Worm (Caenorhabditis elegans): ENCODE data around the gene F55B11.4.

DNA sequence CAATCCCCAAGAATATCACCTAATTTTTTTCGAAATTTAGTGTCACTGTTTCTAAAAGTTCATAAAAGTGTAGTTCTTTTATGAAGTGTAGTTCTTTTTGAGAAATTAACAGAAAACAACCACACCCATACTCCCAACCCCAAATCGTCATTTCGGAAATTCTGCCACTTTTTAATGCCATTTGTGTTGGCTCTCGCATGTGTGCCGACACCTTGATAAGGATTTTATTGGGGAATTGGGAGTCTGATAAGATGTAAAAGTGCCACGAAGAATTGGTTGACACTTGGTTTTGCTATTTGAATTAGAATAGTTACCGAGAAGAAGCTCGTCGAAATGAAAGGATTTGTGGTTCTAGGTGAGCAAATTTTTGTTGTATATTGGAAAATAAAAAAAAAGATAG, 25.9 kb upstream of the F55B11.4 start, which contains the start of gene nspg-9:
- TF ChIP-seq ttx-3 (tag; optimal IDR thresholded peaks at IDR 0.05) (no peak), tbx-2 (tag; optimal IDR thresholded peaks at IDR 0.05) (no peak), odd-2 (tag; optimal IDR thresholded peaks at IDR 0.05) (no peak), ceh-14 (tag; optimal IDR thresholded peaks at IDR 0.05) (no peak), Y22D7AL.16 (tag; optimal IDR thresholded peaks at IDR 0.05) (no peak), lin-11 (tag; optimal IDR thresholded peaks at IDR 0.05) (no peak)

All from whole organism, late embryonic.